Worm (Caenorhabditis elegans) whole organism, L4/young adult: ENCODE results near the gene arx-5.

Experiments
- W03F9.2 ChIP-seq: fragments of 150-350 bp; optimal IDR thresholded peaks from 2 replicates; lab custom pipeline; 2014; ENCODE audit warnings: missing biosample characterization, missing genetic modification characterization
- him-1 ChIP-seq: sonication (generic microtip); optimal IDR thresholded peaks from 2 replicates; lab custom pipeline; 2016; ENCODE audit warnings: missing genotype, missing genetic modification reagents, missing genetic modification characterization, missing compliant biosample characterization

DNA sequence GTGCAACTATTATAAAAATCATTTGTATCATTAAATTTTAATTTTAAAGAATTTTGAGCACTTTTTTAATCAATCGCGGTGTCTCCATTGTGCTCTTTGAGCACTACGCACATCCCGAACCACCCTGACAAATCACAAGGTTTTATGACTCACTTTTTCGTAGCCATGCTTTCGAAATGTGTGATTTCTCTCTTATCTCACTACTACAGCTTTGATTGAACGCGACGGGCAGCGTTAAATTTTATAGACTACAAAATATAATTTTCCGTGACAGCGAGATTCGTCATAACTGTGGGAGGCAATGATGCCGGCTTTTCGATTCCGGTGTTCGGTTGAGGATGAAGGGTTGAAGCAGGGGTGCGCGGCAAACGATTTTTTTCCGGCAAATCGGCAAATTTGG, 31.8 kb upstream of the arx-5 start:
- TF ChIP-seq W03F9.2 (no peak), him-1 (tag; lab: Kevin White, UChicago) (no peak)
